Worm (Caenorhabditis elegans) whole organism, mixed stage, embryonic: ENCODE measurements around the gene gss-1.

Experiments
- ces-1 ChIP-seq: fragments of 150-350 bp; optimal IDR thresholded peaks from 2 replicates; lab custom pipeline; 2014; ENCODE audit warnings: missing biosample characterization, missing genetic modification reagents, missing genetic modification characterization
- elt-1 ChIP-seq: sonication (generic microtip); optimal IDR thresholded peaks from 2 replicates; lab custom pipeline; 2017; ENCODE audit warnings: missing genetic modification characterization, mild to moderate bottlenecking, missing compliant biosample characterization, antibody characterized with exemption, moderate library complexity, borderline replicate concordance; ENCODE audit not compliant: insufficient read depth
- elt-3 ChIP-seq: fragments of 150-350 bp; optimal IDR thresholded peaks from 2 replicates; lab custom pipeline; 2014; ENCODE audit warnings: missing biosample characterization, missing genetic modification characterization
- hlh-1 ChIP-seq: fragments of 150-350 bp; optimal IDR thresholded peaks from 2 replicates; lab custom pipeline; 2014; ENCODE audit warnings: missing biosample characterization, missing genetic modification reagents, missing genetic modification characterization
- mls-2 ChIP-seq: sonication (generic microtip); optimal IDR thresholded peaks from 2 replicates; lab custom pipeline; 2016; ENCODE audit warnings: mild to moderate bottlenecking, missing genetic modification characterization, moderate library complexity, missing compliant biosample characterization
- nhr-12 ChIP-seq: fragments of 150-350 bp; optimal IDR thresholded peaks from 2 replicates; lab custom pipeline; 2014; ENCODE audit warnings: missing biosample characterization, missing genetic modification characterization
- nhr-28 ChIP-seq: fragments of 150-350 bp; optimal IDR thresholded peaks from 2 replicates; lab custom pipeline; 2014; ENCODE audit warnings: missing biosample characterization, missing genetic modification characterization
- sptf-1 ChIP-seq: sonication (generic microtip); optimal IDR thresholded peaks from 2 replicates; lab custom pipeline; 2017; ENCODE audit warnings: mild to moderate bottlenecking, missing genetic modification characterization, moderate library complexity, missing compliant biosample characterization
- unc-62 ChIP-seq: fragments of 150-350 bp; optimal IDR thresholded peaks from 2 replicates; lab custom pipeline; 2014; ENCODE audit warnings: missing biosample characterization, missing genetic modification reagents, missing genetic modification characterization
- zip-8 ChIP-seq: fragments of 150-350 bp; optimal IDR thresholded peaks from 2 replicates; lab custom pipeline; 2014; ENCODE audit warnings: missing biosample characterization, missing genetic modification characterization
- ztf-11 ChIP-seq: fragments of 150-350 bp; optimal IDR thresholded peaks from 2 replicates; lab custom pipeline; 2014; ENCODE audit warnings: missing biosample characterization, missing genetic modification characterization

DNA sequence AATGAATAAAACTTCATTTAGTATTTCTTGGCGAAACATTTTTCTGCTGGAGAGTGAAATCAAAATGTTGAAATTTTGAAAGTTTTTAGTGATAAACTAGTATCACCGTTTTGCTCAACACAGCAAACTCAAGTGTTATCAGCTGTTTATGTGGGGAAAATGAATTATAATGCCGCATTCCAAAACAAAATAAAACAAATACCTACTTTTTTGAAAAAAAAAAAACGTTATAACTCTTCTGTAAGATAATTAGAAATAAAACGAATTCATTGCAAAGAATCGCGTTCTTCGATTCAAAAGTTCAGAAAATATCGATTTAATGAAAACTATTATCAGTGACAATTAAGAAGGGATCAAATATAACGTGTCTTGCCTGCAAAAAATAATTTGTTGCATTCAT lies 18.7 kb downstream of the gss-1 start, which contains the start of gene Y51B9A.9:
- TF ChIP-seq elt-3 = no peak
- no peak for TF ChIP-seq nhr-12 (tag; lab: Kevin White, UChicago)
- TF ChIP-seq ztf-11 (tag; lab: Kevin White, UChicago) = no peak
- no peak for TF ChIP-seq nhr-28
- TF ChIP-seq zip-8 (tag; lab: Kevin White, UChicago) = no peak
- no peak for TF ChIP-seq ces-1
- no peak for TF ChIP-seq hlh-1 (tag; lab: Kevin White, UChicago)
- TF ChIP-seq mls-2 (tag; lab: Kevin White, UChicago) = no peak
- TF ChIP-seq unc-62 (GFP tag; lab: Kevin White, UChicago) = no peak
- no peak for TF ChIP-seq elt-1 (tag; lab: Kevin White, UChicago)
- TF ChIP-seq sptf-1 (tag; lab: Kevin White, UChicago) = no peak
